Fruit fly (Drosophila melanogaster) whole organism, embryonic: ENCODE results near the gene CG5326.

ENCODE experiments used
- Atf-2 ChIP-seq: fragments of 200-800 bp; sonication (Bioruptor generic); optimal IDR thresholded peaks from 2 replicates; lab custom pipeline; 2016; ENCODE audit warnings: missing biosample characterization, missing genetic modification characterization
- CG10543 ChIP-seq: fragments of 200-800 bp; sonication (Bioruptor generic); optimal IDR thresholded peaks from 3 replicates; lab custom pipeline; 2017; ENCODE audit warnings: missing biosample characterization, mild to moderate bottlenecking, missing genetic modification characterization, moderate library complexity
- CG13894 ChIP-seq: fragments of 200-800 bp; sonication (Bioruptor generic); optimal IDR thresholded peaks from 3 replicates; lab custom pipeline; 2018; ENCODE audit warnings: missing biosample characterization, mild to moderate bottlenecking, missing genetic modification characterization, moderate library complexity
- CG14050 ChIP-seq: fragments of 200-800 bp; sonication (Bioruptor generic); IDR thresholded peaks from 3 replicates; pipeline ENCODE4 v1.3.6; 2022; ENCODE audit warnings: missing biosample characterization, missing genetic modification characterization
- CG15073 ChIP-seq: fragments of 200-800 bp; sonication (Bioruptor generic); optimal IDR thresholded peaks from 2 replicates; lab custom pipeline; 2016; ENCODE audit warnings: missing biosample characterization, missing genetic modification characterization
- CG1529 ChIP-seq: fragments of 200-800 bp; sonication (Bioruptor generic); optimal IDR thresholded peaks from 3 replicates; lab custom pipeline; 2018; ENCODE audit warnings: missing biosample characterization, missing genetic modification characterization
- CG16863 ChIP-seq: fragments of 200-800 bp; sonication (Bioruptor generic); optimal IDR thresholded peaks from 3 replicates; lab custom pipeline; 2016; ENCODE audit warnings: missing biosample characterization, missing genetic modification characterization
- CG1792 ChIP-seq: fragments of 200-800 bp; sonication (Bioruptor generic); optimal IDR thresholded peaks from 2 replicates; lab custom pipeline; 2016; ENCODE audit warnings: missing biosample characterization, missing genetic modification characterization
- CG18764 ChIP-seq: fragments of 200-800 bp; sonication (Bioruptor generic); optimal IDR thresholded peaks from 3 replicates; lab custom pipeline; 2016; ENCODE audit warnings: missing biosample characterization, missing genetic modification characterization
- CG2678 ChIP-seq: fragments of 200-800 bp; sonication (Bioruptor generic); optimal IDR thresholded peaks from 3 replicates; lab custom pipeline; 2019; ENCODE audit warnings: missing biosample characterization, mild to moderate bottlenecking, missing genetic modification characterization, moderate library complexity
- CG32767 ChIP-seq: fragments of 200-800 bp; sonication (Bioruptor generic); IDR thresholded peaks from 2 replicates; pipeline ENCODE4 v1.3.6; 2022; ENCODE audit warnings: missing biosample characterization, missing genetic modification characterization
- CG5245 ChIP-seq: fragments of 200-800 bp; sonication (Bioruptor generic); optimal IDR thresholded peaks from 3 replicates; lab custom pipeline; 2016; ENCODE audit warnings: missing biosample characterization, missing genetic modification characterization
- CG6689 ChIP-seq: fragments of 200-800 bp; sonication (Bioruptor generic); IDR thresholded peaks from 2 replicates; pipeline ENCODE4 v1.3.6; 2022; ENCODE audit warnings: missing biosample characterization, missing genetic modification characterization
- CG6765 ChIP-seq: fragments of 200-800 bp; sonication (Bioruptor generic); optimal IDR thresholded peaks from 3 replicates; lab custom pipeline; 2017; ENCODE audit warnings: missing biosample characterization, mild to moderate bottlenecking, missing genetic modification characterization
- CG7786 ChIP-seq: fragments of 200-800 bp; sonication (Bioruptor generic); optimal IDR thresholded peaks from 2 replicates; lab custom pipeline; 2016; ENCODE audit warnings: missing biosample characterization, missing genetic modification characterization
- CG8359 ChIP-seq: fragments of 200-800 bp; sonication (Bioruptor generic); optimal IDR thresholded peaks from 2 replicates; lab custom pipeline; 2017; ENCODE audit warnings: missing biosample characterization, mild to moderate bottlenecking, missing genetic modification characterization, borderline replicate concordance
- Camta ChIP-seq: fragments of 200-800 bp; sonication (Bioruptor generic); optimal IDR thresholded peaks from 2 replicates; lab custom pipeline; 2016; ENCODE audit warnings: missing biosample characterization, missing genetic modification characterization
- CoRest ChIP-seq: fragments of 200-800 bp; sonication (Bioruptor generic); optimal IDR thresholded peaks from 3 replicates; lab custom pipeline; 2018; ENCODE audit warnings: missing biosample characterization, mild to moderate bottlenecking, missing genetic modification characterization, moderate library complexity
- Deaf1 ChIP-seq: fragments of 200-800 bp; optimal IDR thresholded peaks from 3 replicates; lab custom pipeline; 2019; ENCODE audit warnings: missing biosample characterization, mild to moderate bottlenecking, missing genetic modification characterization, moderate library complexity
- Drgx ChIP-seq: fragments of 200-800 bp; sonication (Bioruptor generic); IDR thresholded peaks from 2 replicates; pipeline ENCODE4 v1.3.6; 2022; ENCODE audit warnings: missing biosample characterization, missing genetic modification characterization
- Fer1 ChIP-seq: fragments of 200-800 bp; sonication (Bioruptor generic); optimal IDR thresholded peaks from 2 replicates; lab custom pipeline; 2017; ENCODE audit warnings: missing biosample characterization, mild to moderate bottlenecking, missing genetic modification characterization
- MBD-R2 ChIP-seq: fragments of 200-800 bp; sonication (Bioruptor generic); IDR thresholded peaks from 2 replicates; pipeline ENCODE4 v1.3.6; 2022; ENCODE audit warnings: missing biosample characterization, missing genetic modification characterization
- Nf-YA ChIP-seq: fragments of 200-800 bp; sonication (Bioruptor generic); IDR thresholded peaks from 2 replicates; pipeline ENCODE4 v1.3.6; 2022; ENCODE audit warnings: missing biosample characterization, missing genetic modification characterization
- Optix ChIP-seq: fragments of 200-800 bp; sonication (Bioruptor generic); IDR thresholded peaks from 3 replicates; pipeline ENCODE4 v1.3.6; 2022; ENCODE audit warnings: missing biosample characterization, missing genetic modification characterization
- Sox102F ChIP-seq: fragments of 200-800 bp; sonication (Bioruptor generic); optimal IDR thresholded peaks from 2 replicates; lab custom pipeline; 2018; ENCODE audit warnings: missing biosample characterization, mild to moderate bottlenecking, missing genetic modification characterization, moderate library complexity
- Ssrp ChIP-seq: fragments of 200-800 bp; sonication (Bioruptor generic); optimal IDR thresholded peaks from 2 replicates; lab custom pipeline; 2018; ENCODE audit warnings: missing biosample characterization, mild to moderate bottlenecking, missing genetic modification characterization, moderate library complexity
- az2 ChIP-seq: fragments of 200-800 bp; sonication (Bioruptor generic); optimal IDR thresholded peaks from 3 replicates; lab custom pipeline; 2016; ENCODE audit warnings: missing biosample characterization, missing genetic modification characterization
- emc ChIP-seq: fragments of 200-800 bp; sonication (Bioruptor generic); optimal IDR thresholded peaks from 2 replicates; lab custom pipeline; 2016; ENCODE audit warnings: missing biosample characterization, missing genetic modification characterization
- ems ChIP-seq: fragments of 200-800 bp; sonication (Bioruptor generic); optimal IDR thresholded peaks from 3 replicates; lab custom pipeline; 2016; ENCODE audit warnings: missing biosample characterization, missing genetic modification characterization
- fd102C ChIP-seq: fragments of 200-800 bp; sonication (Bioruptor generic); optimal IDR thresholded peaks from 2 replicates; lab custom pipeline; 2018; ENCODE audit warnings: missing biosample characterization, mild to moderate bottlenecking, missing genetic modification characterization, moderate library complexity
- gcm ChIP-seq: fragments of 200-800 bp; sonication (Bioruptor generic); optimal IDR thresholded peaks from 2 replicates; lab custom pipeline; 2019; ENCODE audit warnings: missing biosample characterization, mild to moderate bottlenecking, missing genetic modification characterization, moderate library complexity
- h ChIP-seq: fragments of >200 bp; optimal IDR thresholded peaks from 2 replicates; lab custom pipeline; 2017
- hth ChIP-seq: fragments of >200 bp; optimal IDR thresholded peaks from 2 replicates; lab custom pipeline; 2017; ENCODE audit warnings: inconsistent platforms
- ind ChIP-seq: fragments of 200-800 bp; sonication (Bioruptor generic); optimal IDR thresholded peaks from 3 replicates; lab custom pipeline; 2016; ENCODE audit warnings: missing biosample characterization, missing genetic modification characterization
- kni ChIP-seq: fragments of 200-800 bp; sonication (Bioruptor generic); optimal IDR thresholded peaks from 3 replicates; lab custom pipeline; 2017; ENCODE audit warnings: mild to moderate bottlenecking, missing biosample characterization, missing genetic modification reagents, missing genetic modification characterization
- knrl ChIP-seq: fragments of 200-800 bp; sonication (Bioruptor generic); IDR thresholded peaks from 3 replicates; pipeline ENCODE4 v1.3.6; 2022; ENCODE audit warnings: missing biosample characterization, missing genetic modification characterization; ENCODE audit not compliant: partially characterized antibody
- luna ChIP-seq: fragments of 200-800 bp; sonication (Bioruptor generic); optimal IDR thresholded peaks from 2 replicates; lab custom pipeline; 2016; ENCODE audit warnings: missing biosample characterization, missing genetic modification characterization
- odd ChIP-seq: fragments of 200-800 bp; sonication (Bioruptor generic); optimal IDR thresholded peaks from 2 replicates; lab custom pipeline; 2017; ENCODE audit warnings: missing biosample characterization, mild to moderate bottlenecking, missing genetic modification characterization
- pb ChIP-seq: fragments of 200-800 bp; sonication (Bioruptor generic); optimal IDR thresholded peaks from 3 replicates; lab custom pipeline; 2016; ENCODE audit warnings: missing biosample characterization, missing genetic modification characterization
- pnt ChIP-seq: fragments of 200-800 bp; sonication (Bioruptor generic); optimal IDR thresholded peaks from 3 replicates; lab custom pipeline; 2016; ENCODE audit warnings: missing biosample characterization, missing genetic modification characterization
- sr ChIP-seq: fragments of 200-800 bp; sonication (Bioruptor generic); IDR thresholded peaks from 3 replicates; pipeline ENCODE4 v1.3.6; 2022; ENCODE audit warnings: missing biosample characterization, missing genetic modification characterization
- tna ChIP-seq: fragments of 200-800 bp; sonication (Bioruptor generic); IDR thresholded peaks from 2 replicates; pipeline ENCODE4 v1.3.6; 2022; ENCODE audit warnings: missing biosample characterization, missing genetic modification characterization; ENCODE audit not compliant: partially characterized antibody

CG5326 gene

DNA sequence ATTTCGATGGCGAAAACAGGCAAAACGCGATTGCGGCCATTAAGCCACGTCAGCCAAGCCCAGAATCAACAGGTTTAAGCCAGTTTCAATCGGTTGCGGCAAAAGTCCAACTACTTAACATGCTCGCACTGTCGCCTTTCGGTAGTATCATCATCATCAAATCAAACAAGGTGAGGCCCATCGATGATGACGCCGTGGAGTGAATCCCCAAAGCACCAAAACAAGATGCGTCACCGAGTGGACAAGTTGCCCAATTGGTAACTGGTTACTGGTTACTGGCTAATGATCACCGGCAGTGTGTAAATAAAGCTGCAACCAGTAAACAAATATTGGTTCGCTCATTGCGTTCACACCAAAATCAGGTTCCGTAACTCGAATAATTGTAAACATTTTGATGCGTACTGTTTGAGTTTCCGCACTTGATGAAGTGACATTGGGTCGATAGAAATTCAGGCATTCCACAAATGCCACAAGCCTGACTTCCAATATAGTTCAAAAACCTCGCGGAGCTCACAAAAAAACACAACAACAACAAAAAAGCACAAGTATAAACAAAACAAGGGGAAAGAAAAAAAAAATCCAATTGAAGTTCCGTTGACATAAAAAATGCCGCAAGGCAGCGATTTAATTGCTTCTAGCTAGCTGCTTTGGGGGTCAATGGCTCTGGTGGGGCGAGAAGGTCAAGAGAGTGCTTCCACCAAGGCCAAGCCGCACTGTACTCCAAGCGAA is 15.2 kb downstream of the CG5326 start (continued):
- TF ChIP-seq Sox102F (peak; percentile 64), CG8359 (GFP tag; lab: Kevin White, UChicago) (peak; percentile 25), az2 (no peak), CG13894 (tag; lab: Kevin White, UChicago) (no peak), CG15073 (GFP tag; lab: Kevin White, UChicago) (no peak), sr (no peak), Atf-2 (GFP tag; lab: Kevin White, UChicago) (peak; percentile 14), emc (GFP tag; lab: Kevin White, UChicago) (no peak), hth (lab: Kevin White, UChicago) (no peak), h (lab: Kevin White, UChicago) (no peak), pb (GFP tag; lab: Kevin White, UChicago) (peak; percentile 61), fd102C (GFP tag; lab: Kevin White, UChicago) (no peak), kni (GFP tag; lab: Kevin White, UChicago) (peak; percentile 91), CG6765 (GFP tag; lab: Kevin White, UChicago) (peak; percentile 53), Nf-YA (GFP tag; lab: Robert Waterston, UW) (peak; percentile 59; the same call in 1 of the 2 replicates), MBD-R2 (no peak), Fer1 (GFP tag; lab: Kevin White, UChicago) (peak; percentile 74), knrl (GFP tag; lab: Robert Waterston, UW) (no peak), CG14050 (GFP tag; lab: Robert Waterston, UW) (no peak), CG6689 (no peak), tna (GFP tag; lab: Robert Waterston, UW) (no peak), ems (peak; percentile 10), CG7786 (GFP tag; lab: Kevin White, UChicago) (no peak), CG5245 (GFP tag; lab: Kevin White, UChicago) (no peak), Deaf1 (no peak), CG1792 (GFP tag; lab: Kevin White, UChicago) (peak; percentile 2), CG32767 (GFP tag; lab: Robert Waterston, UW) (0 out of 2 replicates have a peak, but pooled peaks have one; percentile 6), Drgx (GFP tag; lab: Robert Waterston, UW) (no peak), pnt (GFP tag; lab: Kevin White, UChicago) (no peak), CG16863 (GFP tag; lab: Kevin White, UChicago) (peak; percentile 25), odd (GFP tag; lab: Kevin White, UChicago) (peak; percentile 82), CG18764 (GFP tag; lab: Kevin White, UChicago) (peak; percentile 62), CG2678 (tag; lab: Kevin White, UChicago) (peak; percentile 73), Ssrp (tag; lab: Kevin White, UChicago) (no peak), Optix (GFP tag; lab: Robert Waterston, UW) (no peak), ind (GFP tag; lab: Kevin White, UChicago) (no peak), CG1529 (GFP tag; lab: Kevin White, UChicago) (peak; percentile 65), gcm (peak; percentile 50), CG10543 (GFP tag; lab: Kevin White, UChicago) (peak; percentile 67), luna (no peak), Camta (GFP tag; lab: Kevin White, UChicago) (peak; percentile 54), CoRest (peak; percentile 28)
